Worm (Caenorhabditis elegans): ENCODE results near the gene T13C2.2.

Gene T13C2.2

ce11 chrII:6838270-6838878, 46.4 kb downstream of the T13C2.2 start (continued):
- TF ChIP-seq hmg-1.1 (GFP tag; IDR thresholded peaks at IDR 0.05) (0 out of 2 replicates have a peak, but pooled peaks have one; percentile 35), lir-3 (tag; optimal IDR thresholded peaks at IDR 0.05) (no peak), ceh-20 (GFP tag; IDR thresholded peaks at IDR 0.05) (peak; percentile 87), egl-43 (GFP tag; IDR thresholded peaks at IDR 0.05) (no peak), nhr-11 (tag; optimal IDR thresholded peaks at IDR 0.05) (no peak), pha-4 (GFP tag; IDR thresholded peaks at IDR 0.05) (no peak), pha-4 (tag; optimal IDR thresholded peaks at IDR 0.05) (no peak), zip-11 (GFP tag; IDR thresholded peaks at IDR 0.05) (no peak), lin-29 (GFP tag; IDR thresholded peaks at IDR 0.05) (no peak), zfp-2 (tag; optimal IDR thresholded peaks at IDR 0.05) (no peak), hlh-11 (tag; optimal IDR thresholded peaks at IDR 0.05) (peak; percentile 31), daf-19 (GFP tag; conservative IDR thresholded peaks at IDR 0.05) (no peak), daf-16 (GFP tag; optimal IDR thresholded peaks at IDR 0.05) (no peak), daf-16 (tag; optimal IDR thresholded peaks at IDR 0.05) (no peak), duxl-1 (tag; optimal IDR thresholded peaks at IDR 0.05; ENCODE audit: poor library complexity) (no peak), F37D6.2 (tag; optimal IDR thresholded peaks at IDR 0.05) (no peak), pqm-1 (tag; optimal IDR thresholded peaks at IDR 0.05) (no peak), nhr-10 (tag; optimal IDR thresholded peaks at IDR 0.05) (no peak)

- TF ChIP-seq set-16 (GFP tag; IDR thresholded peaks at IDR 0.05) (0 out of 2 replicates have a peak, but pooled peaks have one; percentile 3), T26A8.4 (GFP tag; IDR thresholded peaks at IDR 0.05) (0 out of 2 replicates have a peak, but pooled peaks have one; percentile 10), hmg-1.1 (GFP tag; IDR thresholded peaks at IDR 0.05) (peak; percentile 27), pha-4 (GFP tag; IDR thresholded peaks at IDR 0.05) (no peak), pha-4 (tag; optimal IDR thresholded peaks at IDR 0.05) (no peak), zag-1 (tag; optimal IDR thresholded peaks at IDR 0.05) (no peak), ctbp-1 (GFP tag; IDR thresholded peaks at IDR 0.05) (peak; percentile 63; the same call in 1 of the 2 replicates), nhr-42 (GFP tag; IDR thresholded peaks at IDR 0.05) (no peak), hlh-30 (tag; optimal IDR thresholded peaks at IDR 0.05; ENCODE audit: insufficient read depth) (peak; percentile 81), aha-1 (tag) (peak; percentile 99), Y75B8A.6 (GFP tag; IDR thresholded peaks at IDR 0.05) (no peak), ceh-82 (tag; optimal IDR thresholded peaks at IDR 0.05) (no peak), ceh-20 (GFP tag; IDR thresholded peaks at IDR 0.05) (0 out of 2 replicates have a peak, but pooled peaks have one; percentile 9), ZK546.5 (tag; optimal IDR thresholded peaks at IDR 0.05) (no peak), lim-7 (GFP tag; IDR thresholded peaks at IDR 0.05) (no peak), hif-1 (tag; optimal IDR thresholded peaks at IDR 0.05) (peak in 1 of 2 experiments; percentile 27), lin-39 (tag; optimal IDR thresholded peaks at IDR 0.05) (no peak), tag-97 (GFP tag; IDR thresholded peaks at IDR 0.05) (no peak), mes-2 (tag; optimal IDR thresholded peaks at IDR 0.05; ENCODE audit: poor library complexity, severe bottlenecking) (peak; percentile 42), unc-62 (GFP tag; optimal IDR thresholded peaks at IDR 0.05 in 1 of 2) (peak in 1 of 2 experiments; percentile 48), unc-62 (tag; optimal IDR thresholded peaks at IDR 0.05) (no peak), daf-19 (GFP tag; conservative IDR thresholded peaks at IDR 0.05) (no peak), lin-15B (tag; optimal IDR thresholded peaks at IDR 0.05) (no peak), hlh-11 (tag; optimal IDR thresholded peaks at IDR 0.05) (peak; percentile 57), dve-1 (tag; optimal IDR thresholded peaks at IDR 0.05; ENCODE audit: insufficient read depth) (peak; percentile 40), nhr-28 (tag; optimal IDR thresholded peaks at IDR 0.05) (peak; percentile 8), ces-1 (GFP tag; optimal IDR thresholded peaks at IDR 0.05) (no peak), gei-8 (GFP tag; optimal IDR thresholded peaks at IDR 0.05) (no peak), ztf-7 (tag; optimal IDR thresholded peaks at IDR 0.05) (peak; percentile 70), spr-1 (tag; optimal IDR thresholded peaks at IDR 0.05) (no peak), tra-1 (GFP tag; IDR thresholded peaks at IDR 0.05) (0 out of 2 replicates have a peak, but pooled peaks have one; percentile 52), madf-9 (GFP tag; conservative IDR thresholded peaks at IDR 0.05) (0 out of 2 replicates have a peak, but pooled peaks have one; percentile 46), ceh-32 (tag; optimal IDR thresholded peaks at IDR 0.05; ENCODE audit: poor library complexity) (no peak), mep-1 (tag; optimal IDR thresholded peaks at IDR 0.05) (peak; percentile 41), lin-1 (GFP tag; IDR thresholded peaks at IDR 0.05) (no peak), ceh-44 (GFP tag; IDR thresholded peaks at IDR 0.05) (no peak), dmd-6 (GFP tag; IDR thresholded peaks at IDR 0.05) (peak; percentile 55)
Observed at ce11 chrII:6838977-6839376, 47.0 kb downstream of the T13C2.2 start.
